Worm (Caenorhabditis elegans) whole organism, L1 larva: ENCODE results near the gene sru-28.

ENCODE experiments used
- mep-1 ChIP-seq: fragments of 150-350 bp; optimal IDR thresholded peaks from 2 replicates; lab custom pipeline; 2014; ENCODE audit warnings: missing biosample characterization, missing genetic modification characterization
- sup-37 ChIP-seq: fragments of 200-800 bp; sonication (Bioruptor generic); optimal IDR thresholded peaks from 2 replicates; lab custom pipeline; 2018; ENCODE audit warnings: mild to moderate bottlenecking, missing genetic modification characterization, missing compliant biosample characterization

ce11 chrV:1495752-1496151, 10.3 kb upstream of the sru-28 start:
- no peak for TF ChIP-seq mep-1
- no peak for TF ChIP-seq sup-37
